Worm (Caenorhabditis elegans): ENCODE measurements around the gene arrd-4.
"Not testable (repeated sequence)": the region's sequence is repeated elsewhere in the genome, so short reads cannot be mapped to it uniquely, and the experiment has no call there.

Gene arrd-4

DNA sequence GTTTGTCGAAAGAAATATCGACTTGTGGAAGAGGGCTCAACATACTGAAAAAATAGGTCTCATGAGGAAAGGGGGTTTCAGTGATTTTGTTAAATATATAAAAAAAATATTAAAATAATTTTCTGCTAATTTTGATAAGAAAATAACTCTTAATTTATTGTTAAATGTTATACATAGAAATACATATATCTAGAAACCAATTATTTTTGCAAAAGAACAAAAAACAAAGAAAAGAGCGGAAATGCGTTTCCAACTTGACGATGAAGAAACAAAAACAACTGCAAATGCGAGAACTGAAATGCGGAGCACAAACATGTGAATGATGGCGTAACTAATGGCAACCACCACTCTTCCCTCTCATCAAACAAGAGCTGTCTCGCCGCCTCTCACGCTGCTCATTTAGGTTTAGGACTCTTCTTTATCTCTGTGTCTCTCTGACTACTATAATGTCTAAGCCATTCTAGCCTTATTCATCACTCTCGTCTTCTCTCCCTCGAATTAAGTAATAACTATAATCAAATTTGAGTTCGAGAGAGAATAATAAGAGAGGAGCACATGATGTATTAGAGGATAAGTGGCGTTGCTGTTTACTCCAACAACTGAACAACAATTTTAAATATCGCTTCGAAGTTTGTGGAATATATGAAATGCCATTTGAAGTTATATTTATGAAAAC lies at the start of gene arrd-4:
Gene arrd-4, minus strand, starts transcription at position 51 of the 676 bp plus-strand sequence.
- TF ChIP-seq W03F9.2 (tag; optimal IDR thresholded peaks at IDR 0.05) (no peak), dao-5 (tag; optimal IDR thresholded peaks at IDR 0.05) (no peak), him-1 (tag; optimal IDR thresholded peaks at IDR 0.05) (no peak)

DNA sequence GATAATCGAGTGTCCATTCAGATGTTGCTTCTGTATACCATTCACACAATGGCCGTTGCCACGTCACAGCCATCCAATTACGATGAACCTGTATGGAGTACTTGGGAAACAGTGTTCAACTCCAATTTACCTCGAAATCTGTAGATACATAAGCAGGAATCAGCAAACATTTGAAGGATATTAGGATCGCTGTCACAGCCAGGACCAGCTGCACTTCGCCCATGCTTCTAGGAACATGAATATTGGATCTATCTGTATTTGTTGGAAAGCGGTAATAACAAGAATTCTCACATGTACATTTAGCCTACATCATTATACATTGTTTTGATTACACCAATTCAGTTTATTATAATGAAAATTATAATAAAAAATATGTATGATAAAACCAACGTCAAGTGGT lies 48.1 kb upstream of the arrd-4 start, which contains the start of gene algn-8:
Gene algn-8, minus strand, starts transcription at position 227 of the 400 bp plus-strand sequence.
- TF ChIP-seq him-1 (tag; optimal IDR thresholded peaks at IDR 0.05) (no peak), dao-5 (tag; optimal IDR thresholded peaks at IDR 0.05) (no peak), W03F9.2 (tag; optimal IDR thresholded peaks at IDR 0.05) (no peak)

DNA sequence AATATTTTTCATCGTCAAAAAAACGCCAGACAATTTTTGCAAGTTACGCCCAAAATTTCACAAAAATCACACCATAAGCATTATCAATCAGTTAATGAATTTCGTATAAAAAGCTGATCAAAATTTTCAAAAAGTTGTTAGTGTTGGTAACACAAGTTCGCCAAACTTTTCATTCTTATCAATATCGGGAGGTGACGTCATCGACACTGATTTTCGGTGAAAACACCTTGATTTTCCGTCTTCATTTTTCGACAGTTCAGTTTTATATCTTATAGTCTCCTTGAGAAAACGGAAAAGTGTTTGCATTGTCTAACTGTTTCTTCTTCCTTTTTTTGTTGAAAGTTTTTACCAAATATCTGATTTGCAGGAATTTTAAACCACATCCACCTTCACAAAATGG lies 42.7 kb upstream of the arrd-4 start, which contains the start of gene C08H9.15:
Gene C08H9.15, plus strand, starts transcription at position 368 of the 400 bp plus-strand sequence.
- TF ChIP-seq dao-5 (tag; optimal IDR thresholded peaks at IDR 0.05): no peak
- no peak for TF ChIP-seq W03F9.2 (tag; optimal IDR thresholded peaks at IDR 0.05)
- TF ChIP-seq him-1 (tag; optimal IDR thresholded peaks at IDR 0.05): no peak

DNA sequence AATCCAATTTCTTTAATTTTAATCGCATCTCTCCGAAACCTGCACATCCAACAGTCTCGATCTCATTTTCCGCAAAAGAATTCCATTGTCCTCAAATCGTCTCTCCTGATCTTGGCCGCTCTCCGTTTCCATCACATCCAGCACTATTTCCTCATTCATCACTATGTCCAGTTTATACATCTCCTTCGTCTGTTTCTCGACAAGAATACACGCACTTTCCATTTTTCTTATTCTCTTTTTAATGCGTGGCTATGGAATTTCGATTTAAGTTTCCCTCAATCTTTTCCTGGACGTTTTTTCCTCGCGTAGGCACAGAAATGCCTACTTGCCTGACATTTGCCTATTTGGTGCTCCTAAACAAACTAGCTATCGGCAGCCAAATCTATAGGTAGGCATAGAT lies 41.7 kb upstream of the arrd-4 start:
- TF ChIP-seq W03F9.2 (tag; optimal IDR thresholded peaks at IDR 0.05) (no peak), him-1 (tag; optimal IDR thresholded peaks at IDR 0.05) (no peak), dao-5 (tag; optimal IDR thresholded peaks at IDR 0.05) (no peak)

- no peak for TF ChIP-seq dao-5 (tag; optimal IDR thresholded peaks at IDR 0.05)
- TF ChIP-seq him-1 (tag; optimal IDR thresholded peaks at IDR 0.05): no peak
- no peak for TF ChIP-seq W03F9.2 (tag; optimal IDR thresholded peaks at IDR 0.05)
Measured at ce11 chrII:9874508-9875229, 36.6 kb upstream of the arrd-4 start, which contains the start of the genes chil-2 and ctsa-3.2. Gene chil-2 (minus strand): TSS chrII:9874608. Gene ctsa-3.2 (plus strand): TSS chrII:9875179.

DNA sequence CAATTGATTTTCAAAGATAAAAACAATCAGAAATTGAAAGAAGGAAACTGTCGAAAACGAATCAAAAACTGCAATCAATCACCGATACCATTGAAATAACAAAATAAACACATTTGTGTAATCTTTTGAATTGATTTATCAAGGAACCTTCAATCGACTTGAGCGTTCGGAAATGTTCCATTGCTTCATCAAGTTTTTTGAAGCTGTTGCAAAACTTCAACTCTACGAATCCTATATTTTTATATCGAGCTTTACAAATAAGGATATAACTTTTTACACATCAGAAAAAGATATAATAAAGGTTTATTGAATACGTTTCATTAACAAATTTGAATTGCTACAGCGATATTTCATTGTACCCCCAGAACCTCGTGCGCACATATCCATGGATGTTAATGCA lies 34.9 kb upstream of the arrd-4 start, which contains the start of gene chil-8:
Gene chil-8, minus strand, starts transcription at position 101 of the 400 bp plus-strand sequence.
- no peak for TF ChIP-seq dao-5 (tag; optimal IDR thresholded peaks at IDR 0.05)
- TF ChIP-seq him-1 (tag; optimal IDR thresholded peaks at IDR 0.05): no peak
- no peak for TF ChIP-seq W03F9.2 (tag; optimal IDR thresholded peaks at IDR 0.05)

DNA sequence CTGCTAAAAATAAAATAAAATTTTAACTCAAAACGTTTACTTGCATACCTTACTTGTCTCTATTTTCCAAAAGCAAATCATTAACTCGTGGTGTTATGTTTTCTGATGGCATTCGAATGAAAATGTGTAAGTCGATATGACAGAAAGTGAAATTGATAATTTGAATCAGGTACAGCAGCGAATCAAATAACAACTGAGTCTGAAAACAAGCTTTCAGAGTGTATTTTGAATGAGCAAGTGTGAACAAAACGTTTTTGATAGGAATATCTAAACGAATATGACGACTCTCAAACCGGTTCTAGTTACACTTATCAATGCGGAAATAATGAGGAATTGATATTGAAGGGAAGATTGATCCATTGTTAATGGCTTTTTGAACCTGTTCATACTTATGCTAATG lies 33.0 kb upstream of the arrd-4 start, which contains the start of gene chil-7:
Gene chil-7, minus strand, starts transcription at position 112 of the 400 bp plus-strand sequence.
- TF ChIP-seq dao-5 (tag; optimal IDR thresholded peaks at IDR 0.05) (no peak), W03F9.2 (tag; optimal IDR thresholded peaks at IDR 0.05) (no peak), him-1 (tag; optimal IDR thresholded peaks at IDR 0.05) (no peak)

DNA sequence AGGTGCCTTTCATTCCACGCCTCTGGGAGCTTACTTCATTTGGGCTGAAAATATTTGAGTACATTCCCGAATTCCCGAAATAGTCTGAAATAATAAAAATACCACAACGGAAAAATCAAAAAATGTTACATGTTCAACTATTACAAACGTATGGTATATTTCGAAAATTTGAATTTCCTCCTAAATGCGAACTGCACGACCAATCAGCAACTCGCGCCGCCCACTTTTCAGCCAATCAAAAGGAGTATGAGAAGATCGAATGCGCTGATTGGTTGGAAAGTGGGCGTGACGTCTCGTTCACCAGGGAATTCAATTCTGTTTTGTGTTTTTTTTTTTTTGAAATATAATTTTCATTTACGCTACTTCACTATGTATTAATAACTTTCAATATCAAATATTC lies 30.6 kb upstream of the arrd-4 start, which contains the start of gene old-1:
Gene old-1, minus strand, starts transcription at position 50 of the 400 bp plus-strand sequence.
- TF ChIP-seq dao-5 (tag; optimal IDR thresholded peaks at IDR 0.05): no peak
- no peak for TF ChIP-seq W03F9.2 (tag; optimal IDR thresholded peaks at IDR 0.05)
- TF ChIP-seq him-1 (tag; optimal IDR thresholded peaks at IDR 0.05): no peak

ce11 chrII:9868207-9868606 lies 30.1 kb upstream of the arrd-4 start:
- TF ChIP-seq dao-5 (tag; optimal IDR thresholded peaks at IDR 0.05): no peak
- no peak for TF ChIP-seq him-1 (tag; optimal IDR thresholded peaks at IDR 0.05)
- TF ChIP-seq W03F9.2 (tag; optimal IDR thresholded peaks at IDR 0.05): no peak

ce11 chrII:9866378-9866777 lies 28.3 kb upstream of the arrd-4 start, which contains the start of gene chil-1:
Gene chil-1 (minus strand): TSS chrII:9866478.
- TF ChIP-seq W03F9.2, dao-5, him-1 (tag; optimal IDR thresholded peaks at IDR 0.05): not testable (repeated sequence)

ce11 chrII:9862147-9862546 lies 24.0 kb upstream of the arrd-4 start, which contains the start of gene C08H9.18:
Gene C08H9.18 (minus strand): TSS chrII:9862247.
- TF ChIP-seq him-1 (tag; optimal IDR thresholded peaks at IDR 0.05) (no peak), W03F9.2 (tag; optimal IDR thresholded peaks at IDR 0.05) (no peak), dao-5 (tag; optimal IDR thresholded peaks at IDR 0.05) (no peak)

ce11 chrII:9861394-9861793 lies 23.3 kb upstream of the arrd-4 start, which contains the start of gene chil-3:
Gene chil-3 (minus strand): TSS chrII:9861494.
- no peak for TF ChIP-seq dao-5 (tag; optimal IDR thresholded peaks at IDR 0.05)
- TF ChIP-seq W03F9.2 (tag; optimal IDR thresholded peaks at IDR 0.05): no peak
- TF ChIP-seq him-1 (tag; optimal IDR thresholded peaks at IDR 0.05): no peak

- TF ChIP-seq him-1 (tag; optimal IDR thresholded peaks at IDR 0.05) (no peak), dao-5 (tag; optimal IDR thresholded peaks at IDR 0.05) (no peak)
Measured at ce11 chrII:9859575-9859974, 21.5 kb upstream of the arrd-4 start, which contains the start of gene chil-5. Gene chil-5 (minus strand): TSS chrII:9859675.

- TF ChIP-seq W03F9.2 (tag; optimal IDR thresholded peaks at IDR 0.05) (no peak), him-1 (tag; optimal IDR thresholded peaks at IDR 0.05) (no peak), dao-5 (tag; optimal IDR thresholded peaks at IDR 0.05) (no peak)
Measured at ce11 chrII:9857791-9858190, 19.7 kb upstream of the arrd-4 start, which contains the start of gene chil-6. Gene chil-6 (minus strand): TSS chrII:9857891.
